Fruit fly (Drosophila melanogaster) whole organism, embryonic: Measurements from ENCODE around the gene CG13810.

Experiments used
- Ada2b ChIP-seq: fragments of 200-800 bp; sonication (Bioruptor generic); IDR thresholded peaks from 2 replicates; pipeline ENCODE4 v1.3.6; 2022; ENCODE audit warnings: missing biosample characterization, missing genetic modification characterization
- Adf1 ChIP-seq: fragments of 200-800 bp; sonication (Bioruptor generic); IDR thresholded peaks from 2 replicates; pipeline ENCODE4 v1.3.6; 2022; ENCODE audit warnings: missing biosample characterization, missing genetic modification characterization
- BEAF-32 ChIP-seq: fragments of 200-800 bp; sonication (Bioruptor generic); optimal IDR thresholded peaks from 3 replicates; lab custom pipeline; 2017; ENCODE audit warnings: missing biosample characterization, missing genetic modification characterization, mild to moderate bottlenecking, moderate library complexity, missing genetic modification reagents
- CG11093 ChIP-seq: fragments of 200-800 bp; sonication (Bioruptor generic); IDR thresholded peaks from 3 replicates; pipeline ENCODE4 v1.3.6; 2022; ENCODE audit warnings: missing biosample characterization, missing genetic modification characterization
- CG15011 ChIP-seq: fragments of 200-800 bp; sonication (Bioruptor generic); optimal IDR thresholded peaks from 3 replicates; lab custom pipeline; 2018; ENCODE audit warnings: missing biosample characterization, mild to moderate bottlenecking, missing genetic modification characterization
- CG15073 ChIP-seq: fragments of 200-800 bp; sonication (Bioruptor generic); optimal IDR thresholded peaks from 2 replicates; lab custom pipeline; 2016; ENCODE audit warnings: missing biosample characterization, missing genetic modification characterization
- CG15269 ChIP-seq: fragments of 200-800 bp; sonication (Bioruptor generic); optimal IDR thresholded peaks from 2 replicates; lab custom pipeline; 2018; ENCODE audit warnings: missing biosample characterization, mild to moderate bottlenecking, missing genetic modification characterization, moderate library complexity
- CG1647 ChIP-seq: fragments of 200-800 bp; sonication (Bioruptor generic); optimal IDR thresholded peaks from 3 replicates; lab custom pipeline; 2016; ENCODE audit warnings: missing biosample characterization, missing genetic modification characterization
- CG17802 ChIP-seq: fragments of 200-800 bp; sonication (Bioruptor generic); optimal IDR thresholded peaks from 2 replicates; lab custom pipeline; 2018; ENCODE audit warnings: missing biosample characterization, mild to moderate bottlenecking, missing genetic modification characterization, moderate library complexity
- CG3838 ChIP-seq: fragments of 200-800 bp; sonication (Bioruptor generic); optimal IDR thresholded peaks from 3 replicates; lab custom pipeline; 2016; ENCODE audit warnings: missing biosample characterization, missing genetic modification characterization
- CG9797 ChIP-seq: fragments of 200-800 bp; sonication (Bioruptor generic); optimal IDR thresholded peaks from 3 replicates; lab custom pipeline; 2018; ENCODE audit warnings: missing biosample characterization, mild to moderate bottlenecking, missing genetic modification characterization
- Dbx ChIP-seq: fragments of 200-800 bp; sonication (Bioruptor generic); IDR thresholded peaks from 3 replicates; pipeline ENCODE4 v1.3.6; 2022; ENCODE audit warnings: missing biosample characterization, missing genetic modification characterization
- Deaf1 ChIP-seq: fragments of 200-800 bp; optimal IDR thresholded peaks from 3 replicates; lab custom pipeline; 2019; ENCODE audit warnings: missing biosample characterization, mild to moderate bottlenecking, missing genetic modification characterization, moderate library complexity
- Dek ChIP-seq: fragments of 200-800 bp; sonication (Bioruptor generic); optimal IDR thresholded peaks from 3 replicates; lab custom pipeline; 2019; ENCODE audit warnings: missing biosample characterization, mild to moderate bottlenecking, missing genetic modification characterization, moderate library complexity
- Drgx ChIP-seq: fragments of 200-800 bp; sonication (Bioruptor generic); IDR thresholded peaks from 2 replicates; pipeline ENCODE4 v1.3.6; 2022; ENCODE audit warnings: missing biosample characterization, missing genetic modification characterization
- Elba2 ChIP-seq: fragments of 200-800 bp; sonication (Bioruptor generic); optimal IDR thresholded peaks from 3 replicates; lab custom pipeline; 2016; ENCODE audit warnings: missing biosample characterization, missing genetic modification characterization
- Gug ChIP-seq: fragments of 200-800 bp; sonication (Bioruptor generic); IDR thresholded peaks from 4 replicates; pipeline ENCODE4 v1.3.6; 2022; ENCODE audit warnings: missing biosample characterization, missing genetic modification characterization
- Max ChIP-seq: fragments of 200-800 bp; sonication (Bioruptor generic); optimal IDR thresholded peaks from 2 replicates; lab custom pipeline; 2016; ENCODE audit warnings: missing biosample characterization, mild to moderate bottlenecking, missing genetic modification characterization
- Pdp1 ChIP-seq, 2 experiments: fragments of 200-800 bp; sonication (Bioruptor generic); optimal IDR thresholded peaks; 3 replicates each; lab custom pipeline; 2016; ENCODE audit warnings: missing biosample characterization in 2 of 2, missing genetic modification characterization in 2 of 2, mild to moderate bottlenecking in 1 of 2, moderate library complexity in 1 of 2
- Rx ChIP-seq: fragments of 200-800 bp; sonication (Bioruptor generic); IDR thresholded peaks from 2 replicates; pipeline ENCODE4 v1.3.6; 2022; ENCODE audit warnings: missing biosample characterization, missing genetic modification characterization
- Sin3A ChIP-seq: fragments of >200 bp; optimal IDR thresholded peaks from 2 replicates; lab custom pipeline; 2018
- Xbp1 ChIP-seq: fragments of 200-800 bp; sonication (Bioruptor generic); optimal IDR thresholded peaks from 3 replicates; lab custom pipeline; 2016; ENCODE audit warnings: missing biosample characterization, mild to moderate bottlenecking, missing genetic modification characterization
- YL-1 ChIP-seq: fragments of 200-800 bp; sonication (Bioruptor generic); optimal IDR thresholded peaks from 3 replicates; lab custom pipeline; 2017; ENCODE audit warnings: missing biosample characterization, mild to moderate bottlenecking, missing genetic modification characterization
- ap ChIP-seq: fragments of 200-800 bp; sonication (Bioruptor generic); IDR thresholded peaks from 2 replicates; pipeline ENCODE4 v1.3.6; 2022; ENCODE audit warnings: missing biosample characterization, missing genetic modification characterization
- btn ChIP-seq: fragments of 200-800 bp; sonication (Bioruptor generic); optimal IDR thresholded peaks from 2 replicates; lab custom pipeline; 2016; ENCODE audit warnings: missing biosample characterization, missing genetic modification characterization
- crol ChIP-seq: fragments of 200-800 bp; sonication (Bioruptor generic); IDR thresholded peaks from 2 replicates; pipeline ENCODE4 v1.3.6; 2022; ENCODE audit warnings: missing biosample characterization, missing genetic modification characterization
- eyg ChIP-seq: fragments of 200-800 bp; sonication (Bioruptor generic); optimal IDR thresholded peaks from 3 replicates; lab custom pipeline; 2016; ENCODE audit warnings: missing biosample characterization, missing genetic modification characterization
- fd102C ChIP-seq: fragments of 200-800 bp; sonication (Bioruptor generic); optimal IDR thresholded peaks from 2 replicates; lab custom pipeline; 2018; ENCODE audit warnings: missing biosample characterization, mild to moderate bottlenecking, missing genetic modification characterization, moderate library complexity
- fd64A ChIP-seq: fragments of 200-800 bp; sonication (Bioruptor generic); optimal IDR thresholded peaks from 3 replicates; lab custom pipeline; 2018; ENCODE audit warnings: missing biosample characterization, mild to moderate bottlenecking, missing genetic modification characterization
- hkb ChIP-seq, 2 experiments: fragments of 200-800 bp in 1 of 2; fragments of >200 bp in 1 of 2; sonication (Bioruptor generic) in 1 of 2; IDR thresholded peaks in 1 of 2; optimal IDR thresholded peaks in 1 of 2; 2 replicates each; pipeline versions ENCODE4 v1.3.6 to Lab custom; 2017 to 2022; ENCODE audit warnings: missing biosample characterization in 1 of 2, missing genetic modification characterization in 1 of 2
- inv ChIP-seq: fragments of 200-800 bp; sonication (Bioruptor generic); IDR thresholded peaks from 2 replicates; pipeline ENCODE4 v1.3.6; 2022; ENCODE audit warnings: missing biosample characterization, missing genetic modification characterization; ENCODE audit not compliant: partially characterized antibody
- lbe ChIP-seq: fragments of 200-800 bp; sonication (Bioruptor generic); optimal IDR thresholded peaks from 2 replicates; lab custom pipeline; 2016; ENCODE audit warnings: missing biosample characterization, mild to moderate bottlenecking, missing genetic modification characterization
- org-1 ChIP-seq: fragments of 200-800 bp; sonication (Bioruptor generic); optimal IDR thresholded peaks from 2 replicates; lab custom pipeline; 2017; ENCODE audit warnings: missing biosample characterization, missing genetic modification characterization
- otp ChIP-seq: fragments of 200-800 bp; sonication (Bioruptor generic); IDR thresholded peaks from 3 replicates; pipeline ENCODE4, ENCODE4 v1.3.6; 2022; ENCODE audit warnings: missing biosample characterization, missing genetic modification characterization
- prd ChIP-seq, 3 experiments: fragments of >200 bp in 2 of 3; fragments of 200-800 bp in 1 of 3; sonication (Bioruptor generic) in 1 of 3; optimal IDR thresholded peaks in 2 of 3; IDR thresholded peaks in 1 of 3; 2 replicates in 2 of 3; 3 replicates in 1 of 3; pipeline versions ENCODE4 v1.3.6 to Lab custom; 2017 to 2022; ENCODE audit warnings: missing biosample characterization in 1 of 3, missing genetic modification characterization in 1 of 3
- psq ChIP-seq: fragments of 200-800 bp; sonication (Bioruptor generic); optimal IDR thresholded peaks from 2 replicates; lab custom pipeline; 2017; ENCODE audit warnings: missing biosample characterization, missing genetic modification characterization
- slou ChIP-seq: fragments of 200-800 bp; sonication (Bioruptor generic); optimal IDR thresholded peaks from 3 replicates; lab custom pipeline; 2016; ENCODE audit warnings: missing biosample characterization, missing genetic modification characterization
- sob ChIP-seq: fragments of 200-800 bp; sonication (Bioruptor generic); IDR thresholded peaks from 2 replicates; pipeline ENCODE4 v1.3.6; 2022; ENCODE audit warnings: missing biosample characterization, missing genetic modification characterization
- trh ChIP-seq: fragments of 200-800 bp; sonication (Bioruptor generic); optimal IDR thresholded peaks from 2 replicates; lab custom pipeline; 2016; ENCODE audit warnings: missing biosample characterization, missing genetic modification characterization
- vvl ChIP-seq: fragments of 200-800 bp; sonication (Bioruptor generic); IDR thresholded peaks from 2 replicates; pipeline ENCODE4 v1.3.6; 2022; ENCODE audit warnings: missing biosample characterization, missing genetic modification characterization
- yki ChIP-seq: fragments of >200 bp; optimal IDR thresholded peaks from 3 replicates; lab custom pipeline; 2018

The CG13810 gene

DNA sequence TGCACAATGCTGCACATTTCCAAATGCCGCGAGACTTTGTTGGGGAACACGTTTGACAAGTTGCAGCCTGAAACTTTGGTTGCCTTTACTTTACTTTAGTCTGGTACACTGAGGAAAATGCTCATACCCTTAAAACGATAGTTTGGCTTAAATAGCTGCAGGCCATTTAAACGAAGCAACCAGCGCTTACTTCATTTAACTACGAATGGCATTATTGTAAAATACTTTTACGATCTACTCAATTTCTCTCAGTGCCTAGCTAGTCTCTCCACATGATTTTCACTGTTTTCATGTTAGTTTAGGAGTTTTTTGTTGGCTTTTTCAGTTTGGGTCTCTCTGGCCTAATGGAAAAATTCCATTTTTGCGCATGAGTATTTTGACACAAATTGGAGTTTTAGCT lies 23.7 kb upstream of the CG13810 start (continued):
- peak; percentile 59 for TF ChIP-seq lbe (GFP tag; lab: Kevin White, UChicago)
- TF ChIP-seq fd102C (GFP tag; lab: Kevin White, UChicago): no peak
- TF ChIP-seq Dbx: no peak
- TF ChIP-seq yki (lab: Kevin White, UChicago): no peak
- TF ChIP-seq Sin3A (lab: Kevin White, UChicago): no peak
- no peak for TF ChIP-seq YL-1 (GFP tag; lab: Kevin White, UChicago)
- TF ChIP-seq fd64A: peak; percentile 79
- TF ChIP-seq crol (GFP tag; lab: Robert Waterston, UW): no peak
- TF ChIP-seq Rx (GFP tag; lab: Robert Waterston, UW): peak; percentile 86
- TF ChIP-seq Ada2b (GFP tag; lab: Robert Waterston, UW): peak; percentile 79
- TF ChIP-seq prd (optimal IDR thresholded peaks at IDR 0.05; lab: Kevin White, UChicago): no peak
- peak; percentile 87 for TF ChIP-seq prd (GFP tag; IDR thresholded peaks at IDR 0.05; lab: Robert Waterston, UW)
- peak; percentile 93 for TF ChIP-seq vvl (GFP tag; lab: Robert Waterston, UW)
- peak; percentile 85 for TF ChIP-seq ap
- TF ChIP-seq BEAF-32 (GFP tag; lab: Kevin White, UChicago): no peak
- no peak for TF ChIP-seq CG3838 (GFP tag; lab: Kevin White, UChicago)
- peak; percentile 30 for TF ChIP-seq Dek (tag; lab: Kevin White, UChicago)
- no peak for TF ChIP-seq hkb (optimal IDR thresholded peaks at IDR 0.05; lab: Kevin White, UChicago)
- TF ChIP-seq hkb (GFP tag; IDR thresholded peaks at IDR 0.05; lab: Robert Waterston, UW): peak; percentile 91
- peak; percentile 35 for TF ChIP-seq eyg
- no peak for TF ChIP-seq CG15073 (GFP tag; lab: Kevin White, UChicago)
- TF ChIP-seq Elba2 (GFP tag; lab: Kevin White, UChicago): no peak
- TF ChIP-seq Xbp1 (GFP tag; lab: Kevin White, UChicago): peak; percentile 70
- peak; percentile 68; the same call in 2 of the 3 replicates for TF ChIP-seq CG11093 (GFP tag; lab: Robert Waterston, UW)
- TF ChIP-seq trh (GFP tag; lab: Kevin White, UChicago): peak; percentile 0
- TF ChIP-seq btn (GFP tag; lab: Kevin White, UChicago): peak; percentile 83
- TF ChIP-seq CG15269: peak; percentile 70
- TF ChIP-seq Max: peak; percentile 61
- no peak for TF ChIP-seq inv (GFP tag; lab: Robert Waterston, UW)
- no peak for TF ChIP-seq CG9797 (GFP tag; lab: Kevin White, UChicago)
- TF ChIP-seq CG17802 (tag; lab: Kevin White, UChicago): peak; percentile 65
- peak; percentile 37 for TF ChIP-seq org-1 (GFP tag; lab: Kevin White, UChicago)
- no peak for TF ChIP-seq psq
- TF ChIP-seq slou (GFP tag; lab: Kevin White, UChicago): no peak
- TF ChIP-seq Adf1 (GFP tag; lab: Robert Waterston, UW): no peak
- peak; percentile 44 for TF ChIP-seq CG1647
- peak; percentile 25 for TF ChIP-seq Deaf1
- TF ChIP-seq sob (GFP tag; lab: Robert Waterston, UW): peak; percentile 73; the same call in 1 of the 2 replicates

DNA sequence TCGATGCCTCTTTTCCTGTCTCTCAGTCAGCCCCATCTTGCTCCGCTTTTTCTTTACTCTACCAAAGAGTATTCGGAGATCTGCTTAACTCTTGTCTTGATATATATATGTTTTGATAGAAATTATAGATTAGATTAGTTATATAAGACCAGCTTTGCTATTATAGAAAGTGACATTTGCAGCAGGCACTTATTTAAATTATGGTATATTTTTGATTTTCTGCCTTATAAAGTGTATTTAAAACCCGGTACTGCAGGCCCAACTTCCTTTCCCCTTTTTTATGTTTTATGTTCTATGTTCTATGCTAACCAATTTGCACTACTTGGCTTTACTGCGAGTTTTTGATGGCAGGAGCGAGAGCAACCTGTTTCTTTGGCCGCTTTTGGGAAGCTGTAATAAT lies 23.1 kb upstream of the CG13810 start:
- TF ChIP-seq Gug (GFP tag; lab: Robert Waterston, UW): no peak
- no peak for TF ChIP-seq otp
- no peak for TF ChIP-seq CG15011 (GFP tag; lab: Kevin White, UChicago)
- TF ChIP-seq Drgx (GFP tag; lab: Robert Waterston, UW): peak; percentile 55; the same call in 1 of the 2 replicates
- peak in 1 of 2 experiments; percentile 33 for TF ChIP-seq Pdp1 (GFP tag; optimal IDR thresholded peaks at IDR 0.05; lab: Kevin White, UChicago)
- TF ChIP-seq, all 482 proteins: peak for 2
